Fruit fly (Drosophila melanogaster): ENCODE data around the gene CG32485.

CG32485 gene

dm6 chr3L:3090581-3091345 lies 40.6 kb downstream of the CG32485 start (continued):
- TF ChIP-seq Trl (optimal IDR thresholded peaks at IDR 0.05) (peak in 1 of 2 experiments; percentile 27), Trl (GFP tag; optimal IDR thresholded peaks at IDR 0.05) (peak; percentile 42), Dll (GFP tag; IDR thresholded peaks at IDR 0.05; ENCODE audit: partially characterized antibody) (0 out of 4 replicates have a peak, but pooled peaks have one; percentile 11), CG15696 (tag; optimal IDR thresholded peaks at IDR 0.05) (peak; percentile 57), pnt (GFP tag; optimal IDR thresholded peaks at IDR 0.05) (no peak), CG9215 (GFP tag; IDR thresholded peaks at IDR 0.05) (no peak), CG16863 (GFP tag; optimal IDR thresholded peaks at IDR 0.05) (peak; percentile 40), trem (tag; optimal IDR thresholded peaks at IDR 0.05) (peak; percentile 1), NFAT (GFP tag; IDR thresholded peaks at IDR 0.05) (peak; percentile 52; the same call in 1 of the 2 replicates), HmgD (GFP tag; optimal IDR thresholded peaks at IDR 0.05) (no peak), CG4730 (GFP tag; IDR thresholded peaks at IDR 0.05) (peak; percentile 14; the same call in 1 of the 2 replicates), CG2712 (tag; optimal IDR thresholded peaks at IDR 0.05) (peak; percentile 54), wdn (GFP tag; IDR thresholded peaks at IDR 0.05) (no peak), Oaz (GFP tag; IDR thresholded peaks at IDR 0.05) (no peak), CG10959 (GFP tag; IDR thresholded peaks at IDR 0.05) (peak; percentile 60), Poxn (GFP tag; IDR thresholded peaks at IDR 0.05) (no peak), cwo (GFP tag; optimal IDR thresholded peaks at IDR 0.05) (peak; percentile 24), CG15073 (GFP tag; optimal IDR thresholded peaks at IDR 0.05) (no peak), pita (GFP tag; optimal IDR thresholded peaks at IDR 0.05) (no peak), psq (GFP tag; optimal IDR thresholded peaks at IDR 0.05) (no peak), CG8089 (GFP tag; optimal IDR thresholded peaks at IDR 0.05) (peak; percentile 34), abd-A (tag; optimal IDR thresholded peaks at IDR 0.05) (peak; percentile 97), chm (GFP tag; IDR thresholded peaks at IDR 0.05) (peak; percentile 75), CG12299 (tag; optimal IDR thresholded peaks at IDR 0.05) (no peak), sr (GFP tag; IDR thresholded peaks at IDR 0.05) (0 out of 3 replicates have a peak, but pooled peaks have one; percentile 57), Bgb (GFP tag; IDR thresholded peaks at IDR 0.05; ENCODE audit: partially characterized antibody) (peak; percentile 63; the same call in 1 of the 2 replicates), CG10462 (GFP tag; optimal IDR thresholded peaks at IDR 0.05) (no peak), grn (GFP tag; optimal IDR thresholded peaks at IDR 0.05) (peak; percentile 31), exex (tag; optimal IDR thresholded peaks at IDR 0.05) (peak; percentile 53), onecut (GFP tag; IDR thresholded peaks at IDR 0.05) (peak; percentile 40), gt (GFP tag; IDR thresholded peaks at IDR 0.05) (no peak), sna (GFP tag; IDR thresholded peaks at IDR 0.05; ENCODE audit: partially characterized antibody) (no peak), CG9876 (GFP tag; optimal IDR thresholded peaks at IDR 0.05) (peak; percentile 9), sim (GFP tag; IDR thresholded peaks at IDR 0.05) (no peak), D19B (GFP tag; optimal IDR thresholded peaks at IDR 0.05) (no peak), caup (GFP tag; optimal IDR thresholded peaks at IDR 0.05; ENCODE audit: severe bottlenecking) (peak; percentile 49), CG2120 (GFP tag; optimal IDR thresholded peaks at IDR 0.05) (peak; percentile 54), H2.0 (GFP tag; IDR thresholded peaks at IDR 0.05) (peak; percentile 49), CG12744 (GFP tag; optimal IDR thresholded peaks at IDR 0.05) (no peak), eve (GFP tag; optimal IDR thresholded peaks at IDR 0.05) (no peak), B-H2 (GFP tag; optimal IDR thresholded peaks at IDR 0.05) (peak; percentile 45), CG14965 (GFP tag; optimal IDR thresholded peaks at IDR 0.05; ENCODE audit: borderline replicate concordance) (no peak), CG32767 (GFP tag; IDR thresholded peaks at IDR 0.05) (no peak), Neu2 (GFP tag; optimal IDR thresholded peaks at IDR 0.05; ENCODE audit: borderline replicate concordance) (no peak), cato (GFP tag; optimal IDR thresholded peaks at IDR 0.05; ENCODE audit: borderline replicate concordance) (no peak), ara (GFP tag; IDR thresholded peaks at IDR 0.05) (peak; percentile 52; the same call in 1 of the 2 replicates), Dbx (GFP tag; IDR thresholded peaks at IDR 0.05) (peak; percentile 71; the same call in 2 of the 3 replicates), CG12219 (GFP tag; optimal IDR thresholded peaks at IDR 0.05) (no peak), CG12236 (GFP tag; optimal IDR thresholded peaks at IDR 0.05) (no peak), Bteb2 (GFP tag; optimal IDR thresholded peaks at IDR 0.05) (peak; percentile 30)

All from whole organism, embryonic.